Fruit fly (Drosophila melanogaster) whole organism, wandering third instar larva: ENCODE data around the gene CG13813.

Experiments used
- Abd-B ChIP-seq: fragments of >200 bp; optimal IDR thresholded peaks from 2 replicates; lab custom pipeline; 2017; ENCODE audit warnings: missing biosample characterization, missing genetic modification characterization
- CG9705 ChIP-seq: fragments of 200-800 bp; sonication (Bioruptor generic); optimal IDR thresholded peaks from 2 replicates; lab custom pipeline; 2018; ENCODE audit warnings: missing biosample characterization, mild to moderate bottlenecking, missing genetic modification characterization
- Mio ChIP-seq: sonication (Bioruptor generic); optimal IDR thresholded peaks from 2 replicates; lab custom pipeline; 2016; ENCODE audit warnings: missing biosample characterization, missing genetic modification characterization
- OdsH ChIP-seq: fragments of 200-800 bp; sonication (Bioruptor generic); optimal IDR thresholded peaks from 2 replicates; lab custom pipeline; 2016; ENCODE audit warnings: missing biosample characterization, mild to moderate bottlenecking, missing genetic modification characterization
- Sp1 ChIP-seq: fragments of 200-800 bp; sonication (Bioruptor generic); optimal IDR thresholded peaks from 3 replicates; lab custom pipeline; 2019; ENCODE audit warnings: missing biosample characterization, mild to moderate bottlenecking, missing genetic modification characterization, moderate library complexity
- br ChIP-seq: fragments of 200-800 bp; sonication (Bioruptor generic); optimal IDR thresholded peaks from 2 replicates; lab custom pipeline; 2016; ENCODE audit warnings: missing biosample characterization, missing genetic modification characterization
- h ChIP-seq: fragments of 200-800 bp; sonication (Bioruptor generic); optimal IDR thresholded peaks from 3 replicates; lab custom pipeline; 2016; ENCODE audit warnings: missing biosample characterization, mild to moderate bottlenecking, missing genetic modification characterization
- jim ChIP-seq: fragments of 175-275, 200-325 bp; sonication (Bioruptor generic); optimal IDR thresholded peaks from 2 replicates; lab custom pipeline; 2016; ENCODE audit warnings: missing biosample characterization, mild to moderate bottlenecking, missing genetic modification characterization
- lola ChIP-seq: fragments of >200 bp; optimal IDR thresholded peaks from 2 replicates; lab custom pipeline; 2017; ENCODE audit warnings: missing biosample characterization, missing genetic modification characterization
- pan ChIP-seq: fragments of >200 bp; optimal IDR thresholded peaks from 2 replicates; lab custom pipeline; 2017
- psq ChIP-seq: fragments of 200-800 bp; sonication (Bioruptor generic); optimal IDR thresholded peaks from 3 replicates; lab custom pipeline; 2017; ENCODE audit warnings: missing biosample characterization, mild to moderate bottlenecking, missing genetic modification characterization, moderate library complexity
- rgr ChIP-seq: fragments of 200-800 bp; sonication (Bioruptor generic); optimal IDR thresholded peaks from 3 replicates; lab custom pipeline; 2016; ENCODE audit warnings: missing biosample characterization, mild to moderate bottlenecking, missing genetic modification characterization
- sv ChIP-seq: fragments of 200-800 bp; sonication (Bioruptor generic); optimal IDR thresholded peaks from 3 replicates; lab custom pipeline; 2016; ENCODE audit warnings: missing biosample characterization, missing genetic modification characterization
- usp ChIP-seq: fragments of >200 bp; optimal IDR thresholded peaks from 2 replicates; lab custom pipeline; 2017; ENCODE audit warnings: missing biosample characterization, missing genetic modification characterization

- TF ChIP-seq OdsH (no peak), jim (GFP tag; lab: Kevin White, UChicago) (no peak), psq (GFP tag; lab: Kevin White, UChicago) (peak; percentile 4), Sp1 (GFP tag; lab: Kevin White, UChicago) (no peak), pan (lab: Kevin White, UChicago) (no peak), usp (GFP tag; lab: Kevin White, UChicago) (no peak), h (peak; percentile 5), br (no peak), lola (GFP tag; lab: Kevin White, UChicago) (no peak), CG9705 (no peak), Abd-B (no peak), Mio (GFP tag; lab: Kevin White, UChicago) (no peak), sv (GFP tag; lab: Kevin White, UChicago) (no peak), rgr (peak; percentile 7)
Measured at dm6 chr3L:20192872-20193747, 38.4 kb upstream of the CG13813 start.
